Fruit fly (Drosophila melanogaster): ENCODE measurements around the gene Sld5.
A peak's percentile ranks its signal among the peaks of the same experiment; 100 is the strongest.

The Sld5 gene

DNA sequence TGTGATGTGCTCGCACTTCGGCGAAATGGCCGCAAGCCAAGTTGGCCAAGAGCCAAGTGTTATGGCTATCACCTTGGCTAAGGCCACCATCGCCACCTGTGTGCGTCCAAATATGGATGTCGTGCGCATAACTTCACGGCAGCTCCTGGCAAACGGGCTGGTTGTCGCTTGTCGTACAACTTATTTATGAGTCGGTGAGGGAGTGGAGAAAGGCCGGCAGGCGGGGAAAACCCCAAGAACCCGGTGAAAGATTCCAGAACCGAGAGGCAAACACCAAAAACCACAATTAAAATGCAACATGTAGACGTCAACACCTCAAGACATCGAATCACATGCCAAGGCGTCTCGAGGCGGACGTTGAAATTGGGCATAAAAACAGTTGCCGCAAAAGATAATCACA, 44.1 kb downstream of the Sld5 start:
- TF ChIP-seq noc (tag; optimal IDR thresholded peaks at IDR 0.05) = no peak

DNA sequence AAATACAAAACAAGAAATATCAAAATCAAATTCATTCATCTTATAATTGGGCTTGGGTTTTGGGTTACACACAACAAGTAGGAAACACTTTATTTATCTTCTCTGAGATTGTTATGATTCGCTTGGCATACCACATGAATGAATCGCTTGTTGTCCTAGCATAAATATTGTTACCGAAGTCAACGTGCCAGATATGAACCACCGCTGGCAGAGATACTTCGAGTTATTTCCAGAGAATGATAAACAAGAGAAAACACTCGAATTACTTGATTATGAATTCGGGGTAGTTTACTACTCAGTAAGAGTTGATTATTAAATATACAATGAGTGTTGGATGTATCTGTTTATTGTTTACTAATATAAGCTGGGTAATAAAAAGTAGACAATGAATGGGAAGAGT, 44.8 kb downstream of the Sld5 start:
- TF ChIP-seq noc (tag; optimal IDR thresholded peaks at IDR 0.05) = no peak

DNA sequence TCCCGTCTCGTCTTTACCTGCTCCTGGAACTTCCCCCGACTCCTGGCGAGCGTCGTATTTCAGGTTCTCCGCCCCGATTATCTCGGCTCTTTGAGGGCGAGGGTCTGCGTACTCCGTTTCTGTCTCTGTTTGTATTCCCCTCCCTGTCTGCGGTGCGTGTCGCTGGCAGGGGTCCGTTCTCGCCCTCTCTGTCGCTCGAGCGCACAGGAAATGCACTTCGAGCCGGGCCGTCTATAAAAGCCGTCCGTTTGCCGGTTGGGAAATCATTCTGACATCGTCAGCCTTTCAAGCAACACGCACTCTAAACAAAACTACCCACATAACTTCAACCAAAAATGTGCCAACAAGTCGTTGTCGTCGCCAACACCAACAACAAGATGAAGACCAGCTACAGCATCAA, 45.7 kb downstream of the Sld5 start:
- no peak for TF ChIP-seq noc (tag; optimal IDR thresholded peaks at IDR 0.05)

DNA sequence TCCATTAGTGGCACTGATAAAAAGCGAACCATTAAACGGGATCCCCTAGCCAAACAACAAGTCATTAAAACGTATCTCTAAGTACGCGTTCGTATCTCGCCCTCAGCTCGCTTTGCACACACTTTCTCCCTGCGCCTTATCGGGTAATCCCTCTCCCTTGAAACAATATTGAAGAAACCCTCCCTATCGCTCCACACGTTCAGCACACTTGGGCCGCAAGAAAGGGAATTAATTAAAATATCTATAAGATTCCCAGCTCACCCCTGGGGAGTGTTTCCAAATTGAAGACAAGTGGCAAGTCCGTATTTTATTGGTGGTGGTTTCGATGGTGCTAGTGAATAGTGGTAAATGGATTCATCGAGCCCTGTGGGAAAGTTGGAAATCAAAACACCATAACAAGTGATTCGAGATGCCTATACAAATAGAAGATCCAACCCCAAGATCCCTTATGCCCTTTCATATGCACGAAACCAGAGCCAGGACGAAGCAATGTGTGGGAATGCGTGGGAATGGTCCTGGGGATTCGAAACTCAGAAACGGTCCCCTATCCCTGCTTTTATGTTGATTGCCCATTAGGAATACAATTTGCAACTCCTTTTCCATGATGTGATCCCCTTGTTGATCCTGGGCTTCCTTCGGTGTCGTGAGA, 46.5 kb downstream of the Sld5 start:
- TF ChIP-seq noc (tag; optimal IDR thresholded peaks at IDR 0.05) = no peak

DNA sequence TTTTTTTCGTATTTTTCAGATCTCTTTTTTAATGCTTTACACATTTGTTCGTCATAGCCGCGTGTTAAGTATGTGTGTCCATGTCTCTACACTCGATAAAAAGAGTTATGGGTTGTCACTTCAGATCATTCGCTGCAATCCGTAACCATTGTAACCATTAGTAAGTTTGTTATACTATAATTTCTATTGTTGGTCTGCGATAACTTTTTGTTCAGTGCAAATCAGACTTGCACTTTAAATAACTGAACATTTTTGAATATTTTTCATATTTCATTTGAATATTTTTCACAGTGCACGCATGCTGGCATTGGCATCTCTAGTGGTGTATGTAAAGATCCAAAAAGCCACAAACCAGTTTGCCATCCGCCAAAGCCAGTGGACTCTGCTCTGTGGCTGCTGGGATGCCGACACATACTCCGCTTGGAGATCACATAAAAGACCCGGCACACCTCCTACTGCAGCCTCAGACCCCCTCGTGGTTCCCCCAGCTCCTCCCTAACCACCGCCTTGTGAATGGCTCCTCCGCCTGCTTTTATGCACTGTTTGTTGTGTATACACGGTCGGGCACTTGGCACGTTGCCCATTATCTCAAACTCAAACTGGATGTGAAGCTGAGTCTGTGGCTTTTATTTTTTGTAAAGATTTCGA, 47.3 kb downstream of the Sld5 start:
- TF ChIP-seq noc (tag; optimal IDR thresholded peaks at IDR 0.05) = peak; percentile 85

DNA sequence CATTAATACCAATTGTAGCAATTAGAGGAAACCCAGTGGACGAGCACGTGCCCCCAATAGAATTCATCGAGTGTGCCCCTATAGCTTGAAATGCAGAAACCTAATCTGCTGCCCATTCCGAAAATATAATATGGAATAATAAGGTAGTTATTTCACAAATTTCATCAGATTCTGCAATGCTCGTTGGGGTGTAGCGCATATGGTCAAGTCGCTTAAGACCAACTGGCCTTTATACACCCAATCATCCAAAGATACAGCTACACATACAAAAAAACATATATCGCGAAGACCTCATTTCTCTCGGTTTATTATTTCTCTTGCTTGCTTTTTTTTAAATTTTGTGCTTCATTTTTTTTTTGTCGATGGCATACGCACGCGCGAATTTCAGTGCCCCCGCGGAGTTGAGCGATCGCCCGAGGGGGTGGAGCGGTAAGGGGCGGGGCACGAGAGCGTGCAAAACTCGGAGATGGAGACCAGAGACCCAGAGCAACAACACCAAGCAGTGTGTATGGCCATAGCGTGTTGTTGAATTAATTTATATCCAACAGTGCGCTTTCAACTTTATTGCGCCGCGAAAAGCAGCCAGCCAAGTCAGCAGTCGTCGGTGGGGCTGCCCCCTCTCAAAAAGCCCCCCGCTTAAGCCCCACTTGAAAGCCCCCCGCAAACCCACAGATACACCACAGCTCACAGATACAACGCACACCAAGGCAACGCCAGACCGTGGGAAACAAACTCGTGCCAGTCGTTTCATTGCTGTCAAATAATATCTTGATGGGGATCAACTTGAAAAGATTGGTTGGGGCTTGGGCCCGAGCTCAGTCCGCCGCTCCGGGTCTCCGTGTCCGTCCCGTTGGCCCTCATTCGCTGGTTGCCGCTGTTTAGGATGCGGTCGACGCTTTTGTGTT, 48.1 kb downstream of the Sld5 start:
- peak; percentile 56 for TF ChIP-seq noc (tag; optimal IDR thresholded peaks at IDR 0.05)

DNA sequence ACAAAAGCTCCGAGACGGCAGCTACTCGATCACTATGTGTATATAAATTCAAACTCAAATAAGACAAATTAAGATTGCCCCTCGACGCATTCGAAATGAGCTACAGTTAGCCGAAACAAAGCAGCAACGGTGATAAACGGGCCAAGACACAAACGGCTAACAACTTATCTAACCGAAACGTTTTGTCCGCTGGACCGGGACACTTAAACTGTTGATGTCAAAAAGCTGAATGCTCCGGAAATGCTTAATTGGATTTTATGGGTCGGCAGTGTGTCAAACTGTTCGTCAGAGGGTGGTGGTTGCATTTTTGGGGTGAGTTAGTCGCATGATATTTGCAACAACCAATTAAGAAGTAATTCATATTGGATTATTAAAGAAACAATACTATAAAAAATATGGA, 49.0 kb downstream of the Sld5 start:
- no peak for TF ChIP-seq noc (tag; optimal IDR thresholded peaks at IDR 0.05)

DNA sequence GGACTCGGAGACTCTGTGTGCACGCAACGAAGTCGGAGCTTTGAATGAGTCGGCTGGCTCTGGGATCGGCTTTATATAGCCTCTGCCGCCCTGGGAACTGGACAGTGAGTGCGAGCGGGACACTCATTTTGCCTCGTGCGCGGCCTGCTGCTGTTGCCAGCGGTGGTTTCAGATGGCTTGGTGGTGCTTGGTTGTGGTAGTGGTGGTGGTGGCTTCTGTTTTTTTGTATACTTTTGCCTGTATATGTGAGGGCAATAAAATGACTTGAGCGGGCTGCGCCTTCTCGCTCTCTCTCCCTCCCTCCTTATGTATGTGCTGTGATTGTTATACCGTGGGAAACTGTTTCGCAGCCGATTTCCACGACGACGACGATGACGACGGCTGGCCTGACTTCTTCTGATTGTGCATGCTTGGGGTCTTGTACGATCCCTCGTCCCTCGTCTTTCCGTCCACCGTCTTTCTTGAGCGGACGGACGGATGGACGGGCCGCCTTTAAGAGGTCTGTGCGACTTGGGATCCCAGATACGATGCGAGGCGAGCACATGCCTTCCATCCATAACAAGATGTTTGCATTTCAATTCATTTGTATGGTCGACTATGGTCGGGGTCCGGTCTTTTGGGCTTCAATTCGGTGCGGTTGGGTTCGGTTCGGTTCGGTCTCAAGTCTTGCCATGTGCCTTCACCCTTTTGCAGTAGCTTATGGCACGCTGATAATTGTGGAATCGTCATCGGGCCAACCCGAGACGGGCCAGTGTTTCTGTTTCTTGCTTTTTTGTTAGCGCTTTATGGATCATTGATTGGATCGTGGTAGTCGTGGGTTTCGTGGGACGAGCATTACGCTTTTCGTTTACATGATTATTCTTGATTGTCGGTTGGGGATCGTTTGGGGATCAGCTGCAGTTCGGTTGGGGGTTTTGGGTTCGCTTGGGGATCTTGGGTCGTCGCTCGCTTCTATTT, 50.1 kb downstream of the Sld5 start:
- TF ChIP-seq noc (tag; optimal IDR thresholded peaks at IDR 0.05) = peak; percentile 57
